Fruit fly (Drosophila melanogaster) whole organism, larva: ENCODE results near the gene Pih1D1.

ENCODE experiments used
- noc ChIP-seq: fragments of 200-800 bp; sonication (Bioruptor generic); optimal IDR thresholded peaks from 3 replicates; lab custom pipeline; 2019; ENCODE audit warnings: missing biosample characterization, mild to moderate bottlenecking, missing genetic modification characterization, moderate library complexity

Gene Pih1D1

DNA sequence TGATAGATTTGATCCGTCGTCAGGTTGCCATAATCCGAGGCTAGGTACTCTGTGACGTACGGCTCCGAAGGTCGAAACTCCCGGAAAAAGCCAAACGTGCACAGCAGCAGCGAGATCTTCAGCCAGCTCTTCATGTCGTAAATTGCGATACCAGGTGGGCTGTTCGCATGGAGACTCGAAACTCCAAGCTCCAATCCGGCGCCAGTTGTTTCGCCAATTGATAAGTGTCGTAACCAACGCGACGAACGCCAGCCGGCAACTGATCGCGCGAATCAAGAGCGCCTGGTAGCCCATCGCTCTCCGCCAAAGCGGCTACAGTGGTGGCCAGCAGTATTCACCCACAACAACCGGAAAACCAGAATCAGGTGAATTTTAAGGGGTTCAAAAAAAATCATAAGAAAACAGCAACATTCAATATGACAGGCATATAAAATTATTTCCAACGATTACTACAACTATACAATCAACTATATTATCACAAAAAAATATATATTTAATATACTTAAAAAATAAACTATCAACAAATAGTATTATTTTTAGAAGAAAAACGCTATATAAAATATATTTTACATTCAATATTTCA lies 21.2 kb downstream of the Pih1D1 start, which contains the start of gene CG17036:
CG17036 (minus strand) TSS at position 366 of the 583 bp plus-strand sequence.
- peak; percentile 37 for TF ChIP-seq noc (tag; lab: Kevin White, UChicago)

DNA sequence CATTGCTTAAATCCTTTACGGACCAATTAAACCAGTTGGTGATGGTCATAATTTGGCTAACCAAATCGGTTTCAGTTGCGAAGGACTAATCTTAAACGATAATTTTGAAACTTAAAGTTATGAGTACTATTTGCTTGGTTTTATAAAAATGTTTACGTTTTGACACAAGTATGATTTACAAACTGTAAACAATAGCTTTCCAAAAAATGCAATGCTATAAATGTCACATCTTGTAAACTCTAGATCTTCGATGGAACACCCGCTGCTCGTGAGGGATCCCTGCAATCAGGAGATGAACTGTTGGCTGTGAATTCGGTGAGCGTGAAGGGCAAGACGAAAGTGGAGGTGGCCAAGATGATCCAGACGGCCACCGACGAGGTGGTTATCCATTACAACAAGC lies 24.4 kb downstream of the Pih1D1 start, which contains the start of gene CG5781:
CG5781 (minus strand) TSS at position 101 of the 400 bp plus-strand sequence.
- TF ChIP-seq noc (tag; lab: Kevin White, UChicago), result no peak

DNA sequence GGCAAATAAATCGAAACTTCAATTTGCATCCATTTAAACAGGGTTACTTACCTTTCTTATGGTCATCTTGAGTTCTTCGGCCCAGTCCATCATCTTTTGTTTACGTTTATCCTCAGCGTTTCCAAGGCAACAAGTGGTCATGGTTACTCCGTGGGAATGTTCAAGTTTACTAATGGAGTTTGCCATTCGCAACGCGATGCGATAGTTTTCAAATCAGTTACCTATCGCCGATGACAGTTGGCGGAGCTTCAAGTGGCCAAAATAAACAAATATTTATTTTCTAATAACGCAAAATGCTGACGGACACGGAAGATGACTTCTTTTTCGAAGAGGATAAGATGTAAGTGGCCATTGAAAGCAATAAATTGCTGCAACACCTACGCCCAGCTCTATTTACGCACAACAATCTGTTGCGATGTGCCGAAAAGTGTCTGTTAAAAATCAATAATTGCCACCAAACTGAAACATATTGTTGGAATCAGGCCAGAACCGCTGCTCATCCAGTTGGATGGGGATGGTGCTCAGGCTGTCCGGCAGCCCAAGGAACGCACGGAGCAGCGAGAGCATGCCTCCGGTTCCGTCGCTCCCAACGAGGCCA lies 26.7 kb downstream of the Pih1D1 start, which contains the start of the genes IFT43 and PICK1:
IFT43 (minus strand) TSS at position 166 of the 598 bp plus-strand sequence.
PICK1 (plus strand) TSS at position 211 of the 598 bp plus-strand sequence.
- TF ChIP-seq noc (tag; lab: Kevin White, UChicago), result no peak

DNA sequence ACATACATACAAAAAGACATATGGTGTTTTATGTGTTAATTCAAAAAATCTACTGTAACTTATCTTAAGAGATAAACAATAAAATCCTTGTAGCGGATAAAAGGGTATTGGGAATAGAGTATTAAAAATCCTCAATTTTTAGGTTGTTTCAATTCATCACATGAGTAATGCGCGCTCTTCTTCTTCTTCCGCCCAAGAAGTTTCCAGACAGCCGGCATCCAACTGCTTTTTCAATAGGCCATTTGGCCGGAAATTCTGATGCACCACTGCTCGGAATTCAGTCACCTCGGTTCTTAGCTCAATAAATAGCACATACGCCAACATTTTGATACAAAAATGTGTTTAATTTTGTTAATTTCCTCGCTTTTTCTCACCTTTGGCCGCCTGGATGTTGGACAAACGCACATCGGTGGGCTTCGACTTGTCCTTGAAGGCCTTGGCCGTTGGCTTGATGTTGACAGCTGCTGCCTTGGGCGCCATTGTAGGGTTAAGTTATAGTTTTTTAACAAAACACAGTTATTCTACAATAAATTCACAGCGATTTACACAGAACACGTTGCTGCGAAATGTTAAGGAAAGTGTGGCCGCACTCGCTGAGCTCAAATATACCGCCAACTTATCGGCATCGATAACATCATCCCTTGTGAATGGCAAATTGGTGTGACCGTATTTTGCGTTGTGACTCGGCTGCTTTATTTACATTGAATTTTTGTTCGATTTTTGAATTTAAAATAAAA lies 29.1 kb downstream of the Pih1D1 start, which contains the start of the genes CCT4 and CG6153:
CCT4 (minus strand) TSS at position 592 of the 737 bp plus-strand sequence.
CG6153 (plus strand) TSS at position 651 of the 737 bp plus-strand sequence.
- TF ChIP-seq noc (tag; lab: Kevin White, UChicago), result no peak

DNA sequence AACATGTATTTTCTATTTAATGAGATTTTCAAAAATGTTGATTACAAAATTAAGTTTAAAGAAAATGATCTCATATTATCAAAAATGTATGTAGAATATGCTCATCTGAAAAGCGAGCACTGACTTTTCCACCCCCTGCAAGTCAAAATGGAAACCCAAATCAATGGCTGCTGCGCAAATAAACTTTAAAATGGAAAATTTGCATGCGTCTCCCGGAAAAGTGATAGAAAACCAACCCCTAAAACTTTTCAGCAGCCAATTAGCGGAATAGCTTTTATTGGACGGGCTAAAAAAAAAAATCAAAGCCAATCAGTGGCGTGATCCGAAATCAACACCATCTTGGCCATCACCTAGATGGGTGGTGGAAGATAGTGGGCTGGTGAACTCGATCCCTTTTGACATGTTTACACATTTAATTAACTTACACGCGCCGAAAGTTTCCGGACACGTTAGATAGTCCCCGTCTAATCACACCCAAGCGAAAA lies 32.3 kb downstream of the Pih1D1 start:
- no peak for TF ChIP-seq noc (tag; lab: Kevin White, UChicago)

DNA sequence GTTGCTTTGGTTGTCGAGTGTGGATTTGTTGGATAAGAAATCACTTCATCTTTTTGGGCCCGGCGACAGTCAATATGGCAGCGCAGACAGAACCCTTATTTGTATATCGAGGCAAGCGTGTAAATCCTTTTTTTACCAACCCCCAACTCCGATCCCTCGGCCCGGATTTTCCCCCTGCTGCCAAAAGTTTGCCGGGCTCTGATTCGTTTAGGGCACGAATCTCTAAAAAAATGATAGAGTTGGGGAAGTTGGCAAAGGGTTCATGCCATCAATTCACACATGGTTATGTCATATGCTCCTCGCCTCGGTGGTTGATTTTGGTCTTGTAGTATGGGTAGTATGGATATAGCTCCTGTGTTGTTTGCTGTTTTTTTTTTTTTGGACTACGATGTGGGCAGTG lies 34.8 kb downstream of the Pih1D1 start:
- TF ChIP-seq noc (tag; lab: Kevin White, UChicago), result no peak

DNA sequence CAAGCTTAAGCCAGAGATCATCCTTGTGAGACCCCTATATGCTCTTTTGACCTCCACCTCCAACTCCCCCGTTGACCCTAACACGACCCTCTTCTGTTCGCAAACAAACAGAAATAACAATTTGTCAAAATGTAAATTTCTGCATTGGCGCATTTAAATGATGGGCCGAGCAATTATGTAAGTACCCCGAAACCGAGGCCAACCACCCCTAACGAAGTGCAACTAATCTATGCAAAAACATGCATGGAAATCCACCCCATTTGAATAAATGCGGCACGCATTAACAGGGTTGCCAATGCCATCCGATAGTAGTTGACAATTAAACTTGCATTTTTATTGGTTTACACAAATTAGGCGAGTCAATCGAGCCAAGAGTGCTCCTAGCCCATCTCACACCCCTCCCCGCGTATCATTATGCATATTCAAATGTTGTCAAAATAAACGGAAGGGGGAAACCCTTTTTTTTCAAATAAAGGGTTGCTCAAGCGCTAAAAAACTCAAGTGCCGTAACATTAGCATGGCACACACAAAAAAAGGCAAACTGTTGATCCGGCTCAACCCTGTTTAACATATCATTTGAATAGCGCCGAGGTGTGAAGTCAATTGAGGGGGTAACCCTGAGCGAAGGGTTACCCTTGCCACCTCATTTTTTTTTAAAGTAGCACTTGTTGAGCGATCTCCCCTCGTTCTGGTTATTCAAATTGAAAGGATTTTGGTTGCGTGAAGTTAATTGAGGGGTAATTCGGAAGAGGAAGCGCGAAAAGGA lies 39.9 kb downstream of the Pih1D1 start:
- no peak for TF ChIP-seq noc (tag; lab: Kevin White, UChicago)

DNA sequence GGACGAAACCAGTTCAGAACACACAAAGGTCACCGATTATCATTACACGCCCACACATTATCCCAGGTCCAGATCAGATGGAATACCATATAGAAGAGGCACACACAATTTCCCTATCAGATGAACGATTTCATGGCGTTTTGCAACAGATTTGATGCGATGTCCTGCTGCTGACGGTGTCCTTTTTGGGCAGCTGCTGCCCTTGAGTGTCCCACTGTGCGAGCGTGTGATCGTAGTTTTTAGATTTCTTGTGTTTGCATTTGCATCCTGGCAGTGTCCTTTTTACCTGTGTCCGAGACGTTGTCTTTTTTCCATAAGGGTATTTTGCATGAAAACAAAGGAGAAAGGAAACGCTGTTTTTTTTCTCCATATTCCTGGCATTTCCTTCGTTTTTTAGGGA lies 42.3 kb downstream of the Pih1D1 start:
- TF ChIP-seq noc (tag; lab: Kevin White, UChicago), result no peak

DNA sequence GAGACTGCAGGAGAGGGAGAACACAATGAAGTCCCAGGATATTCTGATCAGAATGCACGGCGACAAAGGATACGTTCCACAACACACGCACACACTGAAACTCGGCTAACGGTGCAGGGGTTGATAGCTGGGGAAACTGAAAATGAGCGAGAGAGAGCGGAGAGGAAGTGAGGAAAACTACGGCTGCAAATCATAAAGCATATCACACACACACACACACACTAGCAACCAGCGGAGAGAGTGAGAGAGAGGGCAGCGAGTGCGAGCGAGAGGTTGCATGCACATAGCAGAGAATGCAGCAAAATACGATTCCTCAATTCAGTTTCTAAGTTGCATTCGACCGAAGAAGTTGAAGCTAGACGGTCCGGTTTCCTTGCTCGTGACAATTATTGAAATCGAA lies 43.4 kb downstream of the Pih1D1 start:
- TF ChIP-seq noc (tag; lab: Kevin White, UChicago), result no peak

DNA sequence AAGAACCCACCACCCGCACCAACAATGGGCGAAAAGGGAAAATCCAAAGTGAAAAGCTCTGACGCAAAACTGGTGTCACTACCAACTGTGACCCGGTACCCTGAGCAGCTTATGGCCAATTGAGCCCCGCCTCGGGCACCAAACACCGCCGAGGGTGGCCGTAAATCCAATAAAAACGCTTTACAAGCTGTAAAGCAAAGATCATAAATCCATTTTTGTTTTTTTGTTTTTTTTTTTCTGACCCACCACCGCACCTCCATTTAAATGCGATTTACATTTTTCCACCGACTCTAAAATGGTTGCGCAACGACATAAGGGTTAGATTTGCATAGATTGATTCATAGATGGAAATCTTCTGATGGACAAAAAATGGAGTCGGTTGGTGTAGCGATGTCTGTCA lies 47.3 kb downstream of the Pih1D1 start:
- TF ChIP-seq noc (tag; lab: Kevin White, UChicago), result no peak

DNA sequence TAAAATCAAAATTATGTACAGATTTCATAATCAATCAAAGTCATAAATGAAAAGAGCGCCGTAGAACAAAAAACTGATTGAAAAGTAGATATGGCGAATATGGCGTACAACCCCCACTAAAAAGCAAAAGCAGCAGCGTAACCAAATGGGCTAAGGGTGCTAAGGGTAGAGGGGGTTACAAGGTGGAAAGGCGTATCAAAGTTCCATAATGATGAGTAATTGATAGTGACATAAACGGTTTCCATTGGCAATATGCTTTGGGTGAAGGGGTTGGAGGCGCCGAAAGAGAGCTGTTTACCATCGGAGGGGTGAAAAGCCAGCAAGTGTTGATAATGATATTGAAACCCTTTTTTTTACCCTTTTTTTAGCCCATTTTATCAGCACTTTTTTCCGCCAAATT lies 49.3 kb downstream of the Pih1D1 start:
- no peak for TF ChIP-seq noc (tag; lab: Kevin White, UChicago)

DNA sequence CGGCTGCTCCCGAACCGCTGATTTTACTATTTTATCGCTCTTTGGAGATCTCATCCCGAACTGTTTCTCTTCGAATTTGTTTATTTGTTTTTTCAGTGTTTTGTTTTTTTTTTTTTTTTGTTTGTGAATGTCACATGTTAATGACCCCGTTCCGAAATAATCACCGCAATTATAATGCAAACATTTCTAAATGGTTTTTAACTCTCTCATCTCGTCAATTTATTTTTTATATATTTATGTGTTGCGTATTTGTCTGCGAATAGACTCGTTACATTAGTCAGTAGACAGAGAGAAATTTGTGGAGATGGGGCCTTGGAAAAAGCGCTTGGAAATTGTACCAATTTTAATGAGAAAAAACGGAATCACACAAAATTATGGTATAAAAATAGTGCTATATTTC lies 52.0 kb downstream of the Pih1D1 start, which contains the start of gene Nepl7:
Nepl7 (minus strand) TSS at position 101 of the 400 bp plus-strand sequence.
- TF ChIP-seq noc (tag; lab: Kevin White, UChicago), result no peak

DNA sequence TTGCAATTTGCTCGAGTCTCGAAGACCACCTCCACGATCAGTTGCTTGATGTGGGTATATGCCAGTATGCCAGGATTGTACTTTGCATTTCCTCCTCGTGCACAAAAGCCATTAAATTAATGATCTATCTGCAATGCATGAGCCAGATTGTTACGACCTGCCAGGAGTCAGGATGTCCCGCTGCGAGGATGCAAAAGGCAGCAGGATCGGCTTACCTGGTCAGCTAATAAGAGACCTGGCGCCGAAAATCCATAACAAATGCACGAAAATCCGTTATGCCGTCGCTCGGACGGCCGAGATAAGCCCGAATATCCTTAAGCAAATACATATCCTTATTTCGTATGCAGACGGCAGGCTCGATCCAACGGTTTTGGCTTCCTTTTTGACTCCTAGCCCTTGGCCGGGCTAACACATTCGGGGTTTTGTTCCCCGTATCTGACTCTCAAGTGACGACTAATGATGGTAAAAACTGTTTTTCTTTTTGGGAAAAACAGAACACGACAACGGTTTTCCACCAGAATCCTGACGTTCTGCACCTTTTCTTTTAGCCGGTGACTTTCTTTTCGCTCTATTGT lies 55.6 kb downstream of the Pih1D1 start:
- no peak for TF ChIP-seq noc (tag; lab: Kevin White, UChicago)
